Worm (Caenorhabditis elegans) whole organism, mixed stage, embryonic: Measurements from ENCODE around the gene F08D12.15.

ENCODE experiments used
- M03D4.4 ChIP-seq: sonication (generic microtip); optimal IDR thresholded peaks from 2 replicates; lab custom pipeline; 2017; ENCODE audit warnings: mild to moderate bottlenecking, missing genetic modification characterization, missing compliant biosample characterization
- ces-1 ChIP-seq: fragments of 150-350 bp; optimal IDR thresholded peaks from 2 replicates; lab custom pipeline; 2014; ENCODE audit warnings: missing biosample characterization, missing genetic modification reagents, missing genetic modification characterization
- lin-13 ChIP-seq: fragments of 150-350 bp; optimal IDR thresholded peaks from 2 replicates; lab custom pipeline; 2014; ENCODE audit warnings: missing biosample characterization, missing genetic modification characterization
- lsy-2 ChIP-seq: fragments of 150-350 bp; optimal IDR thresholded peaks from 2 replicates; lab custom pipeline; 2014; ENCODE audit warnings: missing biosample characterization, missing genetic modification characterization
- mab-5 ChIP-seq: fragments of 150-350 bp; optimal IDR thresholded peaks from 2 replicates; lab custom pipeline; 2014; ENCODE audit warnings: missing biosample characterization, missing genetic modification characterization
- nhr-76 ChIP-seq: sonication (generic microtip); optimal IDR thresholded peaks from 2 replicates; lab custom pipeline; 2017; ENCODE audit warnings: missing biosample characterization, missing genetic modification characterization
- snpc-4 ChIP-seq: fragments of 150-350 bp; optimal IDR thresholded peaks from 2 replicates; lab custom pipeline; 2014; ENCODE audit warnings: missing biosample characterization, missing genetic modification characterization
- unc-62 ChIP-seq: fragments of 150-350 bp; optimal IDR thresholded peaks from 2 replicates; lab custom pipeline; 2014; ENCODE audit warnings: missing biosample characterization, missing genetic modification reagents, missing genetic modification characterization
- ztf-11 ChIP-seq: fragments of 150-350 bp; optimal IDR thresholded peaks from 2 replicates; lab custom pipeline; 2014; ENCODE audit warnings: missing biosample characterization, missing genetic modification characterization

- TF ChIP-seq unc-62 (GFP tag; lab: Kevin White, UChicago) (no peak), lsy-2 (tag; lab: Kevin White, UChicago) (no peak), ztf-11 (no peak), M03D4.4 (no peak), nhr-76 (no peak), lin-13 (tag; lab: Kevin White, UChicago) (no peak), mab-5 (tag; lab: Kevin White, UChicago) (no peak), snpc-4 (tag; lab: Kevin White, UChicago) (no peak), ces-1 (GFP tag; lab: Kevin White, UChicago) (no peak)
Measured at ce11 chrII:2742251-2742650, 24.2 kb upstream of the F08D12.15 start, which contains the start of gene T05A8.7.
